Worm (Caenorhabditis elegans) whole organism, L4 larva: ENCODE results near the gene K12D12.4.

Experiments
- ceh-82 ChIP-seq: sonication (generic microtip); optimal IDR thresholded peaks from 2 replicates; lab custom pipeline; 2017; ENCODE audit warnings: missing biosample characterization, missing genetic modification characterization
- daf-19 ChIP-seq: fragments of 200-800 bp; sonication (Bioruptor generic); conservative IDR thresholded peaks from 2 replicates; pipeline ENCODE4 v1.3.6; 2022; ENCODE audit warnings: missing genetic modification characterization, missing compliant biosample characterization
- lin-13 ChIP-seq: fragments of 150-350 bp; optimal IDR thresholded peaks from 2 replicates; lab custom pipeline; 2014; ENCODE audit warnings: missing biosample characterization, missing genetic modification reagents, missing genetic modification characterization
- lin-39 ChIP-seq: fragments of 150-350 bp; optimal IDR thresholded peaks from 2 replicates; lab custom pipeline; 2014; ENCODE audit warnings: missing biosample characterization, missing genetic modification reagents, missing genetic modification characterization
- mes-2 ChIP-seq: sonication (generic microtip); optimal IDR thresholded peaks from 2 replicates; lab custom pipeline; 2016; ENCODE audit warnings: missing genotype, mild to moderate bottlenecking, missing genetic modification characterization, missing compliant biosample characterization; ENCODE audit not compliant: poor library complexity, severe bottlenecking
- nhr-237 ChIP-seq: sonication (generic microtip); optimal IDR thresholded peaks from 2 replicates; lab custom pipeline; 2017; ENCODE audit warnings: missing biosample characterization, missing genetic modification characterization
- pha-4 ChIP-seq, 2 experiments: fragments of 150-350 bp in 1 of 2; fragments of 200-800 bp in 1 of 2; sonication (Bioruptor generic) in 1 of 2; IDR thresholded peaks in 1 of 2; optimal IDR thresholded peaks in 1 of 2; 2 replicates each; pipeline versions ENCODE4 v1.3.6 to Lab custom; 2014 to 2022; ENCODE audit warnings: missing genetic modification characterization in 2 of 2, missing genetic modification reagents in 2 of 2, missing biosample characterization in 1 of 2, missing compliant biosample characterization in 1 of 2
- skn-1 ChIP-seq: fragments of 150-350 bp; optimal IDR thresholded peaks from 2 replicates; lab custom pipeline; 2014; ENCODE audit warnings: missing biosample characterization, missing genetic modification characterization
- snpc-4 ChIP-seq: fragments of 150-350 bp; optimal IDR thresholded peaks from 2 replicates; lab custom pipeline; 2014; ENCODE audit warnings: missing biosample characterization, missing genetic modification characterization
- spr-3 ChIP-seq: fragments of 200-800 bp; sonication (Bioruptor generic); optimal IDR thresholded peaks from 2 replicates; lab custom pipeline; 2018; ENCODE audit warnings: mild to moderate bottlenecking, missing genetic modification characterization, missing compliant biosample characterization
- unc-39 ChIP-seq: sonication (generic microtip); optimal IDR thresholded peaks from 2 replicates; lab custom pipeline; 2017; ENCODE audit warnings: missing biosample characterization, missing genetic modification characterization
- unc-62 ChIP-seq, 3 experiments: fragments of 150-350 bp in 1 of 3; sonication (generic microtip); optimal IDR thresholded peaks in 2 of 3; peaks in 1 of 3; 1 replicate in 1 of 3; 2 replicates in 2 of 3; lab custom pipeline; 2014 to 2017; ENCODE audit warnings: missing biosample characterization in 3 of 3, missing genetic modification characterization in 3 of 3, missing genetic modification reagents in 3 of 3, missing genotype in 1 of 3

- TF ChIP-seq mes-2 (tag; lab: Kevin White, UChicago) (no peak), ceh-82 (tag; lab: Kevin White, UChicago) (no peak), spr-3 (GFP tag; lab: Kevin White, UChicago) (no peak), lin-13 (GFP tag; lab: Kevin White, UChicago) (no peak), skn-1 (tag; lab: Kevin White, UChicago) (no peak), unc-62 (GFP tag; optimal IDR thresholded peaks at IDR 0.05 in 1 of 2; lab: Kevin White, UChicago) (peak in 1 of 2 experiments; percentile 59), unc-62 (tag; optimal IDR thresholded peaks at IDR 0.05; lab: Kevin White, UChicago) (no peak), nhr-237 (tag; lab: Kevin White, UChicago) (no peak), pha-4 (GFP tag; IDR thresholded peaks at IDR 0.05; lab: Robert Waterston, UW) (no peak), pha-4 (tag; optimal IDR thresholded peaks at IDR 0.05; lab: Kevin White, UChicago) (no peak), unc-39 (tag; lab: Kevin White, UChicago) (no peak), lin-39 (no peak), snpc-4 (tag; lab: Kevin White, UChicago) (no peak), daf-19 (GFP tag; lab: Robert Waterston, UW) (no peak)
Observed at ce11 chrII:11905023-11905422, 39.5 kb upstream of the K12D12.4 start.
